Worm (Caenorhabditis elegans) whole organism, L1 larva: ENCODE results near the gene ndub-6.
A peak's percentile ranks its signal among the peaks of the same experiment; 100 is the strongest.

Experiments used
- C04F5.9 ChIP-seq: sonication (generic microtip); optimal IDR thresholded peaks from 2 replicates; lab custom pipeline; 2016; ENCODE audit warnings: missing genetic modification characterization, missing compliant biosample characterization
- C16A3.4 ChIP-seq: fragments of 150-350 bp; optimal IDR thresholded peaks from 2 replicates; lab custom pipeline; 2014; ENCODE audit warnings: missing biosample characterization, missing genetic modification characterization
- C34B4.2 ChIP-seq: sonication (generic microtip); optimal IDR thresholded peaks from 2 replicates; lab custom pipeline; 2017; ENCODE audit warnings: mild to moderate bottlenecking, missing genetic modification characterization, missing compliant biosample characterization
- Y116A8C.19 ChIP-seq: sonication (generic microtip); optimal IDR thresholded peaks from 2 replicates; lab custom pipeline; 2016; ENCODE audit warnings: missing compliant biosample characterization, missing genetic modification characterization, borderline replicate concordance
- alr-1 ChIP-seq: fragments of 200-800 bp; sonication (Bioruptor generic); optimal IDR thresholded peaks from 2 replicates; lab custom pipeline; 2018; ENCODE audit warnings: borderline replicate concordance, mild to moderate bottlenecking, missing genetic modification characterization, missing compliant biosample characterization
- ceh-63 ChIP-seq: fragments of 200-800 bp; sonication (Bioruptor generic); optimal IDR thresholded peaks from 2 replicates; lab custom pipeline; 2018; ENCODE audit warnings: mild to moderate bottlenecking, missing genetic modification characterization, missing compliant biosample characterization
- ceh-88 ChIP-seq: fragments of 200-800 bp; sonication (Bioruptor generic); IDR thresholded peaks from 2 replicates; pipeline ENCODE4 v1.3.6; 2022; ENCODE audit warnings: missing genetic modification characterization, missing compliant biosample characterization
- ces-1 ChIP-seq: fragments of 150-350 bp; optimal IDR thresholded peaks from 2 replicates; lab custom pipeline; 2014; ENCODE audit warnings: missing biosample characterization, missing genetic modification reagents, missing genetic modification characterization
- dpl-1 ChIP-seq, 3 experiments: fragments of 150-350 bp in 2 of 3; sonication (generic microtip) in 1 of 3; optimal IDR thresholded peaks; 2 replicates each; lab custom pipeline; 2014 to 2017; ENCODE audit warnings: missing biosample characterization in 3 of 3, missing genetic modification characterization in 3 of 3, missing genetic modification reagents in 3 of 3
- dsc-1 ChIP-seq: sonication (generic microtip); optimal IDR thresholded peaks from 2 replicates; lab custom pipeline; 2016; ENCODE audit warnings: mild to moderate bottlenecking, missing genetic modification characterization, missing compliant biosample characterization
- elt-2 ChIP-seq: sonication (generic microtip); optimal IDR thresholded peaks from 2 replicates; lab custom pipeline; 2016; ENCODE audit warnings: missing genetic modification characterization, mild to moderate bottlenecking, inconsistent platforms, missing compliant biosample characterization, missing genetic modification reagents
- elt-3 ChIP-seq, 6 experiments: fragments of 150-350 bp in 1 of 6; sonication (generic microtip); optimal IDR thresholded peaks; 2 replicates each; lab custom pipeline; 2017 to 2018; ENCODE audit warnings: missing biosample characterization in 6 of 6, missing genetic modification characterization in 6 of 6, inconsistent platforms in 1 of 6
- fkh-10 ChIP-seq: sonication (generic microtip); optimal IDR thresholded peaks from 2 replicates; lab custom pipeline; 2017; ENCODE audit warnings: missing biosample characterization, missing genetic modification reagents, missing genetic modification characterization
- fkh-4 ChIP-seq: sonication (generic microtip); optimal IDR thresholded peaks from 2 replicates; lab custom pipeline; 2016; ENCODE audit warnings: missing compliant biosample characterization, missing genetic modification characterization, borderline replicate concordance
- fkh-8 ChIP-seq: sonication (generic microtip); optimal IDR thresholded peaks from 2 replicates; lab custom pipeline; 2016; ENCODE audit warnings: mild to moderate bottlenecking, missing genetic modification characterization, missing compliant biosample characterization
- fos-1 ChIP-seq: fragments of 150-350 bp; optimal IDR thresholded peaks from 2 replicates; lab custom pipeline; 2014; ENCODE audit warnings: missing biosample characterization, missing genetic modification characterization
- grh-1 ChIP-seq: fragments of 200-800 bp; sonication (Bioruptor generic); IDR thresholded peaks from 2 replicates; pipeline ENCODE4 v1.3.6; 2022; ENCODE audit warnings: missing genetic modification reagents, missing genetic modification characterization, missing compliant biosample characterization
- hpl-2 ChIP-seq: fragments of 150-350 bp; optimal IDR thresholded peaks from 2 replicates; lab custom pipeline; 2014; ENCODE audit warnings: missing biosample characterization, missing genetic modification reagents, missing genetic modification characterization
- isw-1 ChIP-seq: fragments of 200-800 bp; sonication (Bioruptor generic); IDR thresholded peaks from 2 replicates; pipeline ENCODE4 v1.3.6; 2022; ENCODE audit warnings: missing genetic modification characterization, missing compliant biosample characterization
- jun-1 ChIP-seq: fragments of 150-350 bp; optimal IDR thresholded peaks from 2 replicates; lab custom pipeline; 2014; ENCODE audit warnings: missing biosample characterization, missing genetic modification reagents, missing genetic modification characterization
- lin-13 ChIP-seq: fragments of 150-350 bp; optimal IDR thresholded peaks from 2 replicates; lab custom pipeline; 2014; ENCODE audit warnings: missing biosample characterization, missing genetic modification reagents, missing genetic modification characterization
- lin-14 ChIP-seq: fragments of 200-800 bp; sonication (Bioruptor generic); optimal IDR thresholded peaks from 2 replicates; lab custom pipeline; 2018; ENCODE audit warnings: mild to moderate bottlenecking, missing genetic modification characterization, moderate library complexity, missing compliant biosample characterization
- lin-35 ChIP-seq, 2 experiments: fragments of 150-350 bp; optimal IDR thresholded peaks; 2 replicates each; lab custom pipeline; 2014; ENCODE audit warnings: missing biosample characterization in 2 of 2, missing genetic modification characterization in 2 of 2, missing genetic modification reagents in 2 of 2
- lir-3 ChIP-seq: sonication (generic microtip); optimal IDR thresholded peaks from 2 replicates; lab custom pipeline; 2016; ENCODE audit warnings: mild to moderate bottlenecking, missing genetic modification characterization, moderate library complexity, missing compliant biosample characterization; ENCODE audit not compliant: poor library complexity
- lsy-2 ChIP-seq, 2 experiments: fragments of 150-350 bp; optimal IDR thresholded peaks; 2 replicates each; lab custom pipeline; 2014; ENCODE audit warnings: missing biosample characterization in 2 of 2, missing genetic modification characterization in 2 of 2
- mdl-1 ChIP-seq, 2 experiments: fragments of 150-350 bp; optimal IDR thresholded peaks; 2 replicates each; lab custom pipeline; 2014 to 2017; ENCODE audit warnings: missing biosample characterization in 2 of 2, missing genetic modification characterization in 2 of 2, inconsistent platforms in 1 of 2
- mef-2 ChIP-seq: fragments of 150-350 bp; optimal IDR thresholded peaks from 2 replicates; lab custom pipeline; 2014; ENCODE audit warnings: missing biosample characterization, missing genetic modification characterization
- nhr-12 ChIP-seq: sonication (generic microtip); optimal IDR thresholded peaks from 2 replicates; lab custom pipeline; 2017; ENCODE audit warnings: missing biosample characterization, missing genetic modification characterization
- nhr-19 ChIP-seq: fragments of 200-800 bp; sonication (Bioruptor generic); conservative IDR thresholded peaks from 2 replicates; pipeline ENCODE4 v1.3.6; 2022; ENCODE audit warnings: missing genetic modification characterization, missing compliant biosample characterization
- nhr-71 ChIP-seq: sonication (generic microtip); optimal IDR thresholded peaks from 2 replicates; lab custom pipeline; 2016; ENCODE audit warnings: mild to moderate bottlenecking, missing genetic modification characterization, moderate library complexity, missing compliant biosample characterization
- nhr-84 ChIP-seq: sonication (generic microtip); optimal IDR thresholded peaks from 2 replicates; lab custom pipeline; 2017; ENCODE audit warnings: missing biosample characterization, missing genetic modification characterization
- nhr-85 ChIP-seq: sonication (generic microtip); peaks from one replicate; lab custom pipeline; 2016; ENCODE audit warnings: missing genetic modification characterization, inconsistent platforms, missing compliant biosample characterization
- nhr-90 ChIP-seq: sonication (generic microtip); optimal IDR thresholded peaks from 2 replicates; lab custom pipeline; 2016; ENCODE audit warnings: mild to moderate bottlenecking, missing genetic modification characterization, missing compliant biosample characterization; ENCODE audit not compliant: poor library complexity
- pag-3 ChIP-seq: sonication (generic microtip); optimal IDR thresholded peaks from 2 replicates; lab custom pipeline; 2017; ENCODE audit warnings: missing genetic modification characterization, mild to moderate bottlenecking, missing compliant biosample characterization, antibody characterized with exemption, borderline replicate concordance; ENCODE audit not compliant: insufficient read depth
- pax-3 ChIP-seq: fragments of 200-800 bp; sonication (Bioruptor generic); optimal IDR thresholded peaks from 2 replicates; lab custom pipeline; 2018; ENCODE audit warnings: mild to moderate bottlenecking, missing genetic modification characterization, moderate library complexity, missing compliant biosample characterization
- rnt-1 ChIP-seq: sonication (generic microtip); optimal IDR thresholded peaks from 2 replicates; lab custom pipeline; 2016; ENCODE audit warnings: mild to moderate bottlenecking, missing genetic modification characterization, moderate library complexity, missing compliant biosample characterization
- snu-23 ChIP-seq: sonication (generic microtip); optimal IDR thresholded peaks from 2 replicates; lab custom pipeline; 2016; ENCODE audit warnings: missing genetic modification characterization, missing compliant biosample characterization
- sox-4 ChIP-seq: sonication (generic microtip); optimal IDR thresholded peaks from 2 replicates; lab custom pipeline; 2016; ENCODE audit warnings: missing genetic modification characterization, missing compliant biosample characterization
- swsn-7 ChIP-seq: sonication (generic microtip); optimal IDR thresholded peaks from 2 replicates; lab custom pipeline; 2016; ENCODE audit warnings: missing genetic modification characterization, missing compliant biosample characterization
- tbx-2 ChIP-seq: sonication (generic microtip); optimal IDR thresholded peaks from 2 replicates; lab custom pipeline; 2016; ENCODE audit warnings: missing genetic modification characterization, missing compliant biosample characterization
- tlp-1 ChIP-seq: fragments of 150-350 bp; optimal IDR thresholded peaks from 2 replicates; lab custom pipeline; 2014; ENCODE audit warnings: missing biosample characterization, missing genetic modification characterization
- unc-130 ChIP-seq: fragments of 150-350 bp; optimal IDR thresholded peaks from 2 replicates; lab custom pipeline; 2017; ENCODE audit warnings: missing biosample characterization, missing genetic modification characterization, inconsistent platforms
- unc-62 ChIP-seq: fragments of 150-350 bp; optimal IDR thresholded peaks from 2 replicates; lab custom pipeline; 2014; ENCODE audit warnings: missing biosample characterization, missing genetic modification reagents, missing genetic modification characterization
- unc-86 ChIP-seq: sonication (generic microtip); optimal IDR thresholded peaks from 2 replicates; lab custom pipeline; 2016; ENCODE audit warnings: missing genetic modification characterization, missing compliant biosample characterization
- unc-98 ChIP-seq: fragments of 200-800 bp; sonication (Bioruptor generic); IDR thresholded peaks from 2 replicates; pipeline ENCODE4 v1.3.6; 2022; ENCODE audit warnings: missing genetic modification characterization, missing compliant biosample characterization
- xbp-1 ChIP-seq: sonication (generic microtip); optimal IDR thresholded peaks from 2 replicates; lab custom pipeline; 2016; ENCODE audit warnings: missing genetic modification characterization, missing compliant biosample characterization
- zip-4 ChIP-seq: fragments of 200-800 bp; sonication (Bioruptor generic); optimal IDR thresholded peaks from 2 replicates; lab custom pipeline; 2018; ENCODE audit warnings: mild to moderate bottlenecking, missing genetic modification characterization, moderate library complexity, missing compliant biosample characterization
- ztf-11 ChIP-seq, 2 experiments: sonication (generic microtip); optimal IDR thresholded peaks; 2 replicates each; lab custom pipeline; 2016 to 2017; ENCODE audit warnings: missing genetic modification characterization in 2 of 2, missing biosample characterization in 1 of 2, missing compliant biosample characterization in 1 of 2

The ndub-6 gene

ce11 chrIV:11635437-11636408 is 16.5 kb upstream of the ndub-6 start, which contains the start of gene mars-1 (continued):
- TF ChIP-seq fos-1 (tag; lab: Kevin White, UChicago): no peak
- peak; percentile 66 to 84 for TF ChIP-seq lin-35 (GFP tag; optimal IDR thresholded peaks at IDR 0.05; lab: Kevin White, UChicago)
- TF ChIP-seq fkh-8: peak; percentile 86
- peak; percentile 30 for TF ChIP-seq lin-13 (GFP tag; lab: Kevin White, UChicago)
- no peak; the same call in 1 of the 2 replicates for TF ChIP-seq grh-1
- peak; percentile 81 for TF ChIP-seq pax-3 (tag; lab: Kevin White, UChicago)
- TF ChIP-seq hpl-2 (GFP tag; lab: Kevin White, UChicago): peak; percentile 68
- TF ChIP-seq unc-130 (tag; lab: Kevin White, UChicago): peak; percentile 37
- peak; percentile 76 for TF ChIP-seq lir-3 (tag; lab: Kevin White, UChicago)
- TF ChIP-seq fkh-4 (tag; lab: Kevin White, UChicago): no peak
- TF ChIP-seq tlp-1: no peak
- peak; percentile 16 for TF ChIP-seq elt-2 (tag; lab: Kevin White, UChicago)
- peak; percentile 55 for TF ChIP-seq ceh-63 (GFP tag; lab: Kevin White, UChicago)
- peak; percentile 80 for TF ChIP-seq isw-1 (GFP tag; lab: Robert Waterston, UW)
- no peak for TF ChIP-seq ces-1 (GFP tag; lab: Kevin White, UChicago)
- peak; percentile 52 for TF ChIP-seq dsc-1 (tag; lab: Kevin White, UChicago)
- peak; percentile 81 for TF ChIP-seq nhr-85 (tag; lab: Kevin White, UChicago)
- no peak for TF ChIP-seq nhr-12
- TF ChIP-seq nhr-19 (GFP tag; lab: Robert Waterston, UW): peak; percentile 51
- peak; percentile 72 for TF ChIP-seq rnt-1 (tag; lab: Kevin White, UChicago)
- TF ChIP-seq Y116A8C.19 (tag; lab: Kevin White, UChicago): no peak
- TF ChIP-seq C34B4.2 (tag; lab: Kevin White, UChicago): no peak
- TF ChIP-seq unc-98 (GFP tag; lab: Robert Waterston, UW): peak; percentile 7; the same call in 1 of the 2 replicates
- TF ChIP-seq ceh-88 (GFP tag; lab: Robert Waterston, UW): peak; percentile 60; the same call in 1 of the 2 replicates
- TF ChIP-seq pag-3 (tag; lab: Kevin White, UChicago): no peak
- TF ChIP-seq alr-1 (tag; lab: Kevin White, UChicago): no peak
- TF ChIP-seq unc-86 (tag; lab: Kevin White, UChicago): peak; percentile 56
- TF ChIP-seq mef-2: no peak
- no peak for TF ChIP-seq zip-4
- no peak for TF ChIP-seq nhr-84 (tag; lab: Kevin White, UChicago)
- peak; percentile 62 for TF ChIP-seq C04F5.9 (tag; lab: Kevin White, UChicago)
- peak in 1 of 2 experiments; percentile 60 for TF ChIP-seq ztf-11 (tag; optimal IDR thresholded peaks at IDR 0.05; lab: Kevin White, UChicago)
- no peak for TF ChIP-seq fkh-10 (GFP tag; lab: Kevin White, UChicago)

ce11 chrIV:11636409-11636723 is 15.8 kb upstream of the ndub-6 start, which contains the start of gene F58B3.6:
TSS of gene F58B3.6 (plus strand) at chrIV:11636648.
- TF ChIP-seq lin-14 (GFP tag; lab: Kevin White, UChicago): peak; percentile 70
- no peak for TF ChIP-seq unc-62 (GFP tag; lab: Kevin White, UChicago)
- TF ChIP-seq C16A3.4 (tag; lab: Kevin White, UChicago): peak; percentile 53
- peak; percentile 77 for TF ChIP-seq nhr-71 (tag; lab: Kevin White, UChicago)
- no peak for TF ChIP-seq lin-13 (GFP tag; lab: Kevin White, UChicago)
- TF ChIP-seq nhr-84 (tag; lab: Kevin White, UChicago): no peak
- peak in 2 of 6 experiments; percentile 16 to 67 for TF ChIP-seq elt-3 (tag; optimal IDR thresholded peaks at IDR 0.05; lab: Kevin White, UChicago)
- TF ChIP-seq tbx-2 (tag; lab: Kevin White, UChicago): peak; percentile 16
- TF ChIP-seq lsy-2 (tag; optimal IDR thresholded peaks at IDR 0.05; lab: Kevin White, UChicago): peak; percentile 26 to 65
- TF ChIP-seq nhr-90 (tag; lab: Kevin White, UChicago): peak; percentile 30
- TF ChIP-seq lin-35 (GFP tag; optimal IDR thresholded peaks at IDR 0.05; lab: Kevin White, UChicago): peak; percentile 22 to 71
- TF ChIP-seq nhr-19 (GFP tag; lab: Robert Waterston, UW): peak; percentile 77
- TF ChIP-seq dpl-1 (GFP tag; optimal IDR thresholded peaks at IDR 0.05; lab: Kevin White, UChicago): peak in 2 of 3 experiments; percentile 15 to 45
- peak; percentile 10 for TF ChIP-seq xbp-1 (tag; lab: Kevin White, UChicago)
- no peak for TF ChIP-seq sox-4
- TF ChIP-seq swsn-7 (tag; lab: Kevin White, UChicago): peak; percentile 6
- TF ChIP-seq jun-1 (tag; lab: Kevin White, UChicago): no peak
- TF ChIP-seq mdl-1 (tag; optimal IDR thresholded peaks at IDR 0.05; lab: Kevin White, UChicago): peak in 1 of 2 experiments; percentile 91
- TF ChIP-seq snu-23: peak; percentile 84
